Fruit fly (Drosophila melanogaster) whole organism, embryonic: ENCODE measurements around the gene CG32985.
A peak's percentile ranks its signal among the peaks of the same experiment; 100 is the strongest.

Experiments used
- CG10565 ChIP-seq: fragments of 200-800 bp; sonication (Bioruptor generic); optimal IDR thresholded peaks from 3 replicates; lab custom pipeline; 2016; ENCODE audit warnings: missing biosample characterization, mild to moderate bottlenecking, missing genetic modification characterization
- CG11093 ChIP-seq: fragments of 200-800 bp; sonication (Bioruptor generic); IDR thresholded peaks from 3 replicates; pipeline ENCODE4 v1.3.6; 2022; ENCODE audit warnings: missing biosample characterization, missing genetic modification characterization
- CG11696 ChIP-seq: fragments of 200-800 bp; sonication (Bioruptor generic); IDR thresholded peaks from 2 replicates; pipeline ENCODE4 v1.3.6; 2022; ENCODE audit warnings: missing biosample characterization, missing genetic modification characterization
- CG14965 ChIP-seq: fragments of 200-800 bp; sonication (Bioruptor generic); optimal IDR thresholded peaks from 2 replicates; lab custom pipeline; 2016; ENCODE audit warnings: missing biosample characterization, missing genetic modification characterization, borderline replicate concordance
- CG1603 ChIP-seq: fragments of 200-800 bp; sonication (Bioruptor generic); optimal IDR thresholded peaks from 2 replicates; lab custom pipeline; 2019; ENCODE audit warnings: missing biosample characterization, mild to moderate bottlenecking, missing genetic modification characterization, moderate library complexity
- CG3065 ChIP-seq: fragments of 200-800 bp; sonication (Bioruptor generic); optimal IDR thresholded peaks from 2 replicates; lab custom pipeline; 2016; ENCODE audit warnings: missing biosample characterization, missing genetic modification characterization
- CG31224 ChIP-seq: fragments of 200-800 bp; sonication (Bioruptor generic); IDR thresholded peaks from 2 replicates; pipeline ENCODE4 v1.3.6; 2022; ENCODE audit warnings: missing biosample characterization, missing genetic modification characterization
- CG33213 ChIP-seq: fragments of 200-800 bp; sonication (Bioruptor generic); optimal IDR thresholded peaks from 3 replicates; lab custom pipeline; 2016; ENCODE audit warnings: missing biosample characterization, missing genetic modification characterization
- CG34376 ChIP-seq: fragments of 200-800 bp; sonication (Bioruptor generic); optimal IDR thresholded peaks from 2 replicates; lab custom pipeline; 2018; ENCODE audit warnings: missing biosample characterization, mild to moderate bottlenecking, missing genetic modification characterization
- CG3995 ChIP-seq: fragments of 200-800 bp; sonication (Bioruptor generic); optimal IDR thresholded peaks from 3 replicates; lab custom pipeline; 2016; ENCODE audit warnings: missing biosample characterization, missing genetic modification characterization
- CG4707 ChIP-seq: fragments of 200-800 bp; sonication (Bioruptor generic); optimal IDR thresholded peaks from 2 replicates; lab custom pipeline; 2018; ENCODE audit warnings: missing biosample characterization, mild to moderate bottlenecking, missing genetic modification characterization, moderate library complexity
- CG5180 ChIP-seq: fragments of 200-800 bp; sonication (Bioruptor generic); optimal IDR thresholded peaks from 3 replicates; lab custom pipeline; 2017; ENCODE audit warnings: missing biosample characterization, missing genetic modification characterization, mild to moderate bottlenecking, moderate library complexity, missing genetic modification reagents
- CG6689 ChIP-seq: fragments of 200-800 bp; sonication (Bioruptor generic); IDR thresholded peaks from 2 replicates; pipeline ENCODE4 v1.3.6; 2022; ENCODE audit warnings: missing biosample characterization, missing genetic modification characterization
- CG7745 ChIP-seq: fragments of 200-800 bp; sonication (Bioruptor generic); optimal IDR thresholded peaks from 2 replicates; lab custom pipeline; 2018; ENCODE audit warnings: missing biosample characterization, mild to moderate bottlenecking, missing genetic modification characterization, moderate library complexity
- CG8281 ChIP-seq: fragments of 200-800 bp; sonication (Bioruptor generic); optimal IDR thresholded peaks from 2 replicates; lab custom pipeline; 2018; ENCODE audit warnings: missing biosample characterization, mild to moderate bottlenecking, missing genetic modification characterization, moderate library complexity
- CG9215 ChIP-seq: fragments of 200-800 bp; sonication (Bioruptor generic); IDR thresholded peaks from 2 replicates; pipeline ENCODE4 v1.3.6; 2022; ENCODE audit warnings: missing biosample characterization, missing genetic modification characterization
- CG9932 ChIP-seq: fragments of 200-800 bp; sonication (Bioruptor generic); IDR thresholded peaks from 2 replicates; pipeline ENCODE4 v1.3.6; 2022; ENCODE audit warnings: missing biosample characterization, missing genetic modification characterization
- Dll ChIP-seq: fragments of 200-800 bp; sonication (Bioruptor generic); IDR thresholded peaks from 4 replicates; pipeline ENCODE4 v1.3.6; 2022; ENCODE audit warnings: missing biosample characterization, missing genetic modification characterization; ENCODE audit not compliant: partially characterized antibody
- Doc3 ChIP-seq: fragments of 200-800 bp; sonication (Bioruptor generic); IDR thresholded peaks from 3 replicates; pipeline ENCODE4 v1.3.6; 2022; ENCODE audit warnings: missing biosample characterization, missing genetic modification characterization; ENCODE audit not compliant: partially characterized antibody
- E2f2 ChIP-seq: fragments of 200-800 bp; sonication (Bioruptor generic); IDR thresholded peaks from 2 replicates; pipeline ENCODE4 v1.3.6; 2022; ENCODE audit warnings: missing biosample characterization, missing genetic modification characterization
- Eip74EF ChIP-seq, 2 experiments: fragments of 200-800 bp in 1 of 2; fragments of >200 bp in 1 of 2; sonication (Bioruptor generic) in 1 of 2; optimal IDR thresholded peaks; 2 replicates each; lab custom pipeline; 2017 to 2019; ENCODE audit warnings: missing biosample characterization in 2 of 2, missing genetic modification characterization in 2 of 2, mild to moderate bottlenecking in 1 of 2, moderate library complexity in 1 of 2
- Ets65A ChIP-seq: fragments of 200-800 bp; sonication (Bioruptor generic); peaks from one replicate; lab custom pipeline; 2016; ENCODE audit warnings: missing biosample characterization, missing genetic modification characterization
- Hey ChIP-seq: fragments of 200-800 bp; sonication (Bioruptor generic); optimal IDR thresholded peaks from 3 replicates; lab custom pipeline; 2018; ENCODE audit warnings: missing biosample characterization, mild to moderate bottlenecking, missing genetic modification characterization
- Hmx ChIP-seq: fragments of 200-800 bp; sonication (Bioruptor generic); optimal IDR thresholded peaks from 2 replicates; lab custom pipeline; 2016; ENCODE audit warnings: missing biosample characterization, missing genetic modification characterization
- Hr3 ChIP-seq: fragments of 200-800 bp; sonication (Bioruptor generic); optimal IDR thresholded peaks from 3 replicates; lab custom pipeline; 2016; ENCODE audit warnings: missing biosample characterization, missing genetic modification characterization
- Lpt ChIP-seq: fragments of >200 bp; optimal IDR thresholded peaks from 2 replicates; lab custom pipeline; 2018; ENCODE audit warnings: missing biosample characterization, missing genetic modification characterization
- Mad ChIP-seq: fragments of 200-800 bp; sonication (Bioruptor generic); optimal IDR thresholded peaks from 2 replicates; lab custom pipeline; 2016; ENCODE audit warnings: missing biosample characterization, missing genetic modification characterization
- Nf-YA ChIP-seq: fragments of 200-800 bp; sonication (Bioruptor generic); IDR thresholded peaks from 2 replicates; pipeline ENCODE4 v1.3.6; 2022; ENCODE audit warnings: missing biosample characterization, missing genetic modification characterization
- Optix ChIP-seq: fragments of 200-800 bp; sonication (Bioruptor generic); IDR thresholded peaks from 3 replicates; pipeline ENCODE4 v1.3.6; 2022; ENCODE audit warnings: missing biosample characterization, missing genetic modification characterization
- Tbp ChIP-seq: fragments of >200 bp; optimal IDR thresholded peaks from 2 replicates; lab custom pipeline; 2018; ENCODE audit warnings: missing biosample characterization, missing genetic modification characterization
- Vsx1 ChIP-seq: fragments of 200-800 bp; sonication (Bioruptor generic); optimal IDR thresholded peaks from 2 replicates; lab custom pipeline; 2017; ENCODE audit warnings: missing biosample characterization, mild to moderate bottlenecking, missing genetic modification characterization, missing genetic modification reagents
- Xbp1 ChIP-seq: fragments of 200-800 bp; sonication (Bioruptor generic); optimal IDR thresholded peaks from 3 replicates; lab custom pipeline; 2016; ENCODE audit warnings: missing biosample characterization, mild to moderate bottlenecking, missing genetic modification characterization
- al ChIP-seq: fragments of 200-800 bp; sonication (Bioruptor generic); IDR thresholded peaks from 2 replicates; pipeline ENCODE4 v1.3.6; 2022; ENCODE audit warnings: missing biosample characterization, missing genetic modification characterization
- bigmax ChIP-seq: fragments of 200-800 bp; sonication (Bioruptor generic); optimal IDR thresholded peaks from 2 replicates; lab custom pipeline; 2018; ENCODE audit warnings: missing biosample characterization, mild to moderate bottlenecking, missing genetic modification characterization
- chinmo ChIP-seq: fragments of 200-800 bp; sonication (Bioruptor generic); IDR thresholded peaks from 4 replicates; pipeline ENCODE4 v1.3.6; 2022; ENCODE audit warnings: missing biosample characterization, missing genetic modification characterization; ENCODE audit not compliant: partially characterized antibody
- croc ChIP-seq: fragments of 200-800 bp; sonication (Bioruptor generic); conservative IDR thresholded peaks from 3 replicates; pipeline ENCODE4 v1.3.6; 2022; ENCODE audit warnings: missing biosample characterization, missing genetic modification characterization
- crol ChIP-seq: fragments of 200-800 bp; sonication (Bioruptor generic); IDR thresholded peaks from 2 replicates; pipeline ENCODE4 v1.3.6; 2022; ENCODE audit warnings: missing biosample characterization, missing genetic modification characterization
- dimm ChIP-seq: fragments of 200-800 bp; sonication (Bioruptor generic); IDR thresholded peaks from 2 replicates; pipeline ENCODE4 v1.3.6; 2022; ENCODE audit warnings: missing biosample characterization, missing genetic modification characterization
- dm ChIP-seq: fragments of 200-800 bp; sonication (Bioruptor generic); optimal IDR thresholded peaks from 3 replicates; lab custom pipeline; 2016; ENCODE audit warnings: missing biosample characterization, missing genetic modification characterization
- fu2 ChIP-seq: fragments of 200-800 bp; sonication (Bioruptor generic); optimal IDR thresholded peaks from 2 replicates; lab custom pipeline; 2016; ENCODE audit warnings: missing biosample characterization, missing genetic modification characterization
- ind ChIP-seq: fragments of 200-800 bp; sonication (Bioruptor generic); optimal IDR thresholded peaks from 3 replicates; lab custom pipeline; 2016; ENCODE audit warnings: missing biosample characterization, missing genetic modification characterization
- kni ChIP-seq: fragments of 200-800 bp; sonication (Bioruptor generic); optimal IDR thresholded peaks from 3 replicates; lab custom pipeline; 2017; ENCODE audit warnings: mild to moderate bottlenecking, missing biosample characterization, missing genetic modification reagents, missing genetic modification characterization
- lilli ChIP-seq: fragments of 200-800 bp; sonication (Bioruptor generic); optimal IDR thresholded peaks from 3 replicates; lab custom pipeline; 2016; ENCODE audit warnings: missing biosample characterization, missing genetic modification characterization
- nau ChIP-seq: fragments of 200-800 bp; sonication (Bioruptor generic); optimal IDR thresholded peaks from 3 replicates; lab custom pipeline; 2017; ENCODE audit warnings: missing biosample characterization, mild to moderate bottlenecking, missing genetic modification characterization, missing genetic modification reagents
- nerfin-2 ChIP-seq: fragments of 200-800 bp; sonication (Bioruptor generic); IDR thresholded peaks from 2 replicates; pipeline ENCODE4 v1.3.6; 2022; ENCODE audit warnings: missing biosample characterization, missing genetic modification characterization; ENCODE audit not compliant: partially characterized antibody
- oc ChIP-seq: fragments of 200-800 bp; sonication (Bioruptor generic); optimal IDR thresholded peaks from 2 replicates; lab custom pipeline; 2018; ENCODE audit warnings: missing biosample characterization, mild to moderate bottlenecking, missing genetic modification characterization, moderate library complexity
- repo ChIP-seq: fragments of 200-800 bp; sonication (Bioruptor generic); optimal IDR thresholded peaks from 2 replicates; lab custom pipeline; 2016; ENCODE audit warnings: missing biosample characterization, missing genetic modification characterization
- rib ChIP-seq: fragments of 200-800 bp; sonication (Bioruptor generic); IDR thresholded peaks from 2 replicates; pipeline ENCODE4 v1.3.6; 2022; ENCODE audit warnings: missing biosample characterization, missing genetic modification characterization
- sens-2 ChIP-seq: fragments of 200-800 bp; sonication (Bioruptor generic); IDR thresholded peaks from 2 replicates; pipeline ENCODE4 v1.3.6; 2022; ENCODE audit warnings: missing biosample characterization, missing genetic modification characterization
- sim ChIP-seq: fragments of 200-800 bp; sonication (Bioruptor generic); IDR thresholded peaks from 2 replicates; pipeline ENCODE4 v1.3.6; 2022; ENCODE audit warnings: missing biosample characterization, missing genetic modification characterization
- zen2 ChIP-seq: fragments of 200-800 bp; sonication (Bioruptor generic); IDR thresholded peaks from 3 replicates; pipeline ENCODE4 v1.3.6; 2022; ENCODE audit warnings: missing biosample characterization, missing genetic modification characterization; ENCODE audit not compliant: partially characterized antibody

CG32985 gene

dm6 chr2L:8937003-8937402, 25.3 kb upstream of the CG32985 start, which contains the start of gene Tsp29Fb (continued):
- TF ChIP-seq repo (GFP tag; lab: Kevin White, UChicago) (no peak), CG4707 (GFP tag; lab: Kevin White, UChicago) (no peak), nau (GFP tag; lab: Kevin White, UChicago) (peak; percentile 46), Eip74EF (GFP tag; optimal IDR thresholded peaks at IDR 0.05; lab: Kevin White, UChicago) (peak in 1 of 2 experiments; percentile 68), oc (tag; lab: Kevin White, UChicago) (peak; percentile 38), dimm (GFP tag; lab: Robert Waterston, UW) (no peak), kni (GFP tag; lab: Kevin White, UChicago) (no peak), CG10565 (no peak), lilli (GFP tag; lab: Kevin White, UChicago) (peak; percentile 76), Xbp1 (GFP tag; lab: Kevin White, UChicago) (peak; percentile 77), CG7745 (tag; lab: Kevin White, UChicago) (no peak), CG3065 (GFP tag; lab: Kevin White, UChicago) (no peak), CG8281 (tag; lab: Kevin White, UChicago) (peak; percentile 37), Ets65A (GFP tag; lab: Kevin White, UChicago) (peak; percentile 79), Lpt (no peak), CG1603 (peak; percentile 36), ind (peak; percentile 73), Tbp (GFP tag; lab: Kevin White, UChicago) (no peak), CG31224 (GFP tag; lab: Robert Waterston, UW) (peak; percentile 57), Dll (no peak), Optix (GFP tag; lab: Robert Waterston, UW) (no peak), CG9932 (GFP tag; lab: Robert Waterston, UW) (peak; percentile 72), CG33213 (GFP tag; lab: Kevin White, UChicago) (no peak), croc (GFP tag; lab: Robert Waterston, UW) (peak; percentile 35; the same call in 1 of the 3 replicates), CG14965 (GFP tag; lab: Kevin White, UChicago) (no peak), CG6689 (GFP tag; lab: Robert Waterston, UW) (peak; percentile 60), CG34376 (GFP tag; lab: Kevin White, UChicago) (no peak), CG11093 (peak; percentile 65; the same call in 2 of the 3 replicates), sim (GFP tag; lab: Robert Waterston, UW) (no peak), fu2 (GFP tag; lab: Kevin White, UChicago) (peak; percentile 57), sens-2 (GFP tag; lab: Robert Waterston, UW) (no peak), CG3995 (peak; percentile 11), bigmax (GFP tag; lab: Kevin White, UChicago) (no peak), CG9215 (GFP tag; lab: Robert Waterston, UW) (peak; percentile 71), E2f2 (GFP tag; lab: Robert Waterston, UW) (peak; percentile 37; the same call in 1 of the 2 replicates), rib (no peak), Hmx (GFP tag; lab: Kevin White, UChicago) (peak; percentile 50), Hr3 (GFP tag; lab: Kevin White, UChicago) (peak; percentile 61), dm (GFP tag; lab: Kevin White, UChicago) (peak; percentile 1), Nf-YA (GFP tag; lab: Robert Waterston, UW) (peak; percentile 45; the same call in 1 of the 2 replicates), Doc3 (no peak), al (peak; percentile 63), crol (GFP tag; lab: Robert Waterston, UW) (no peak), CG11696 (GFP tag; lab: Robert Waterston, UW) (no peak), nerfin-2 (GFP tag; lab: Robert Waterston, UW) (no peak), Hey (no peak), zen2 (GFP tag; lab: Robert Waterston, UW) (no peak), chinmo (no peak), Vsx1 (no peak), CG5180 (GFP tag; lab: Kevin White, UChicago) (peak; percentile 60), Mad (GFP tag; lab: Kevin White, UChicago) (peak; percentile 16)
